Worm (Caenorhabditis elegans) whole organism, young adult: ENCODE results near the gene klp-3.

Experiments
- B0019.2 ChIP-seq: fragments of 200-800 bp; sonication (Bioruptor generic); conservative IDR thresholded peaks from 2 replicates; pipeline ENCODE4 v1.3.6; 2022; ENCODE audit warnings: missing genetic modification reagents, missing genetic modification characterization, missing compliant biosample characterization
- B0035.1 ChIP-seq: sonication (generic microtip); optimal IDR thresholded peaks from 2 replicates; lab custom pipeline; 2016; ENCODE audit warnings: missing genetic modification characterization, mild to moderate bottlenecking, missing compliant biosample characterization, missing genotype, missing genetic modification reagents
- B0261.1 ChIP-seq: sonication (generic microtip); optimal IDR thresholded peaks from 2 replicates; lab custom pipeline; 2016; ENCODE audit warnings: mild to moderate bottlenecking, missing genetic modification characterization, moderate library complexity, missing compliant biosample characterization
- F37B4.10 ChIP-seq: fragments of 200-800 bp; sonication (Bioruptor generic); IDR thresholded peaks from 2 replicates; pipeline ENCODE4 v1.3.6; 2022; ENCODE audit warnings: missing genetic modification characterization, missing compliant biosample characterization
- F39B2.1 ChIP-seq: fragments of 200-800 bp; sonication (Bioruptor generic); IDR thresholded peaks from 2 replicates; pipeline ENCODE4 v1.3.6; 2022; ENCODE audit warnings: missing genetic modification reagents, missing genetic modification characterization, missing compliant biosample characterization
- F52B5.7 ChIP-seq: sonication (generic microtip); optimal IDR thresholded peaks from 2 replicates; lab custom pipeline; 2016; ENCODE audit warnings: mild to moderate bottlenecking, missing genetic modification characterization, missing compliant biosample characterization
- F55B11.4 ChIP-seq: sonication (generic microtip); optimal IDR thresholded peaks from 2 replicates; lab custom pipeline; 2016; ENCODE audit warnings: missing compliant biosample characterization, missing genetic modification characterization, borderline replicate concordance; ENCODE audit not compliant: insufficient read depth
- K11D2.4 ChIP-seq: fragments of 200-800 bp; sonication (Bioruptor generic); IDR thresholded peaks from 2 replicates; pipeline ENCODE4 v1.3.6; 2022; ENCODE audit warnings: missing genetic modification reagents, missing genetic modification characterization, missing compliant biosample characterization
- K12H6.12 ChIP-seq: fragments of 200-800 bp; sonication (Bioruptor generic); optimal IDR thresholded peaks from 2 replicates; lab custom pipeline; 2018; ENCODE audit warnings: mild to moderate bottlenecking, missing genetic modification characterization, missing compliant biosample characterization
- T26A5.8 ChIP-seq: sonication (generic microtip); optimal IDR thresholded peaks from 2 replicates; lab custom pipeline; 2016; ENCODE audit warnings: missing genetic modification characterization, missing compliant biosample characterization
- ama-1 ChIP-seq, 3 experiments: fragments of 150-350 bp in 1 of 3; sonication (generic microtip) in 2 of 3; optimal IDR thresholded peaks; 2 replicates each; lab custom pipeline; 2014 to 2018; ENCODE audit warnings: missing biosample characterization in 2 of 3, missing genetic modification characterization in 2 of 3, missing genetic modification reagents in 2 of 3
- aptf-2 ChIP-seq: fragments of 200-800 bp; sonication (Bioruptor generic); conservative IDR thresholded peaks from 2 replicates; pipeline ENCODE4 v1.3.6; 2022; ENCODE audit warnings: missing genetic modification reagents, missing genetic modification characterization, missing compliant biosample characterization
- athp-1 ChIP-seq: sonication (generic microtip); optimal IDR thresholded peaks from 2 replicates; lab custom pipeline; 2017; ENCODE audit warnings: mild to moderate bottlenecking, missing genetic modification characterization, missing compliant biosample characterization
- attf-3 ChIP-seq: fragments of 200-800 bp; sonication (Bioruptor generic); conservative IDR thresholded peaks from 2 replicates; pipeline ENCODE4 v1.3.6; 2022; ENCODE audit warnings: missing genetic modification reagents, missing genetic modification characterization, missing compliant biosample characterization
- ceh-27 ChIP-seq: fragments of 200-800 bp; sonication (Bioruptor generic); optimal IDR thresholded peaks from 2 replicates; lab custom pipeline; 2018; ENCODE audit warnings: mild to moderate bottlenecking, missing genetic modification characterization, moderate library complexity, missing compliant biosample characterization
- ceh-58 ChIP-seq: fragments of 200-800 bp; sonication (Bioruptor generic); IDR thresholded peaks from 2 replicates; pipeline ENCODE4 v1.3.6; 2022; ENCODE audit warnings: missing genetic modification characterization, missing compliant biosample characterization
- ceh-79 ChIP-seq: sonication (generic microtip); optimal IDR thresholded peaks from 2 replicates; lab custom pipeline; 2017; ENCODE audit warnings: mild to moderate bottlenecking, missing genetic modification characterization, missing compliant biosample characterization
- dpff-1 ChIP-seq: sonication (generic microtip); optimal IDR thresholded peaks from 2 replicates; lab custom pipeline; 2017; ENCODE audit warnings: mild to moderate bottlenecking, missing genetic modification characterization, missing compliant biosample characterization
- egl-44 ChIP-seq: fragments of 200-800 bp; sonication (Bioruptor generic); IDR thresholded peaks from 2 replicates; pipeline ENCODE4 v1.3.6; 2022; ENCODE audit warnings: missing genetic modification reagents, missing genetic modification characterization, missing compliant biosample characterization
- egrh-3 ChIP-seq: fragments of 200-800 bp; sonication (Bioruptor generic); IDR thresholded peaks from 2 replicates; pipeline ENCODE4 v1.3.6; 2022; ENCODE audit warnings: missing genetic modification reagents, missing genetic modification characterization, missing compliant biosample characterization
- him-1 ChIP-seq: sonication (generic microtip); optimal IDR thresholded peaks from 2 replicates; lab custom pipeline; 2016; ENCODE audit warnings: missing genotype, missing genetic modification reagents, missing genetic modification characterization, missing compliant biosample characterization
- hlh-12 ChIP-seq: sonication (generic microtip); optimal IDR thresholded peaks from 2 replicates; lab custom pipeline; 2016; ENCODE audit warnings: missing genetic modification characterization, missing compliant biosample characterization
- hlh-26 ChIP-seq: fragments of 200-800 bp; sonication (Bioruptor generic); conservative IDR thresholded peaks from 2 replicates; pipeline ENCODE4 v1.3.6; 2022; ENCODE audit warnings: missing genetic modification reagents, missing genetic modification characterization, missing compliant biosample characterization
- hmg-1.2 ChIP-seq: fragments of 200-800 bp; sonication (Bioruptor generic); IDR thresholded peaks from 2 replicates; pipeline ENCODE4 v1.3.6; 2022; ENCODE audit warnings: missing genetic modification reagents, missing genetic modification characterization, missing compliant biosample characterization
- hrde-1 ChIP-seq: sonication (generic microtip); optimal IDR thresholded peaks from 2 replicates; lab custom pipeline; 2016; ENCODE audit warnings: missing genetic modification characterization, mild to moderate bottlenecking, missing compliant biosample characterization, moderate library complexity, missing genotype, missing genetic modification reagents, borderline replicate concordance
- lag-1 ChIP-seq: fragments of 200-800 bp; sonication (Bioruptor generic); IDR thresholded peaks from 2 replicates; pipeline ENCODE4 v1.3.6; 2022; ENCODE audit warnings: missing genetic modification reagents, missing genetic modification characterization, missing compliant biosample characterization
- lin-40 ChIP-seq: sonication (generic microtip); optimal IDR thresholded peaks from 2 replicates; lab custom pipeline; 2016; ENCODE audit warnings: missing genetic modification characterization, mild to moderate bottlenecking, missing compliant biosample characterization, missing genotype, missing genetic modification reagents
- lsl-1 ChIP-seq: fragments of 200-800 bp; sonication (Bioruptor generic); optimal IDR thresholded peaks from 2 replicates; lab custom pipeline; 2018; ENCODE audit warnings: mild to moderate bottlenecking, missing genetic modification characterization, moderate library complexity, missing compliant biosample characterization
- madf-10 ChIP-seq: sonication (generic microtip); optimal IDR thresholded peaks from 2 replicates; lab custom pipeline; 2016; ENCODE audit warnings: mild to moderate bottlenecking, missing genetic modification characterization, missing compliant biosample characterization
- madf-8 ChIP-seq: fragments of 200-800 bp; sonication (Bioruptor generic); conservative IDR thresholded peaks from 2 replicates; pipeline ENCODE4 v1.3.6; 2022; ENCODE audit warnings: missing genetic modification reagents, missing genetic modification characterization, missing compliant biosample characterization
- mes-4 ChIP-seq: sonication (generic microtip); optimal IDR thresholded peaks from 2 replicates; lab custom pipeline; 2016; ENCODE audit warnings: missing genotype, missing genetic modification characterization, missing compliant biosample characterization
- nfyb-1 ChIP-seq: fragments of 200-800 bp; sonication (Bioruptor generic); IDR thresholded peaks from 2 replicates; pipeline ENCODE4 v1.3.6; 2022; ENCODE audit warnings: missing genetic modification reagents, missing genetic modification characterization, missing compliant biosample characterization
- nhr-179 ChIP-seq: sonication (generic microtip); optimal IDR thresholded peaks from 2 replicates; lab custom pipeline; 2016; ENCODE audit warnings: mild to moderate bottlenecking, missing genetic modification characterization, missing compliant biosample characterization
- nhr-27 ChIP-seq: fragments of 200-800 bp; sonication (Bioruptor generic); optimal IDR thresholded peaks from 2 replicates; lab custom pipeline; 2018; ENCODE audit warnings: mild to moderate bottlenecking, missing genetic modification characterization, moderate library complexity, missing compliant biosample characterization
- nhr-80 ChIP-seq: sonication (generic microtip); optimal IDR thresholded peaks from 2 replicates; lab custom pipeline; 2016; ENCODE audit warnings: missing genetic modification characterization, missing compliant biosample characterization
- rcor-1 ChIP-seq: fragments of 200-800 bp; sonication (Bioruptor generic); IDR thresholded peaks from 2 replicates; pipeline ENCODE4 v1.3.6; 2022; ENCODE audit warnings: missing genetic modification reagents, missing genetic modification characterization, missing compliant biosample characterization
- repo-1 ChIP-seq: sonication (generic microtip); optimal IDR thresholded peaks from 2 replicates; lab custom pipeline; 2017; ENCODE audit warnings: mild to moderate bottlenecking, missing genetic modification characterization, missing compliant biosample characterization
- rpc-1 ChIP-seq, 2 experiments: fragments of 150-350 bp in 1 of 2; sonication (generic microtip) in 1 of 2; optimal IDR thresholded peaks; 2 replicates each; lab custom pipeline; 2014 to 2018; ENCODE audit warnings: missing biosample characterization in 1 of 2, missing genetic modification characterization in 1 of 2, missing genetic modification reagents in 1 of 2, missing genotype in 1 of 2
- sea-2 ChIP-seq: fragments of 200-800 bp; sonication (Bioruptor generic); IDR thresholded peaks from 2 replicates; pipeline ENCODE4 v1.3.6; 2022; ENCODE audit warnings: missing genetic modification characterization, missing compliant biosample characterization
- snpc-3.4 ChIP-seq: sonication (generic microtip); optimal IDR thresholded peaks from 2 replicates; lab custom pipeline; 2017; ENCODE audit warnings: missing genetic modification characterization, mild to moderate bottlenecking, missing compliant biosample characterization, antibody characterized with exemption, moderate library complexity, missing genotype, missing genetic modification reagents
- snpc-4 ChIP-seq, 5 experiments: fragments of 150-350 bp in 1 of 5; sonication (generic microtip) in 4 of 5; optimal IDR thresholded peaks; 2 replicates each; lab custom pipeline; 2014 to 2018; ENCODE audit warnings: missing genetic modification characterization in 5 of 5, missing biosample characterization in 3 of 5, antibody characterized with exemption in 2 of 5, mild to moderate bottlenecking in 2 of 5, missing compliant biosample characterization in 2 of 5, missing genotype in 2 of 5, moderate library complexity in 2 of 5, missing genetic modification reagents in 1 of 5
- sptf-2 ChIP-seq: fragments of 200-800 bp; sonication (Bioruptor generic); optimal IDR thresholded peaks from 2 replicates; lab custom pipeline; 2018; ENCODE audit warnings: mild to moderate bottlenecking, missing genetic modification characterization, missing compliant biosample characterization
- tbx-9 ChIP-seq: sonication (generic microtip); optimal IDR thresholded peaks from 2 replicates; lab custom pipeline; 2016; ENCODE audit warnings: borderline replicate concordance, missing genetic modification characterization, inconsistent platforms, missing compliant biosample characterization
- tlf-1 ChIP-seq: fragments of 200-800 bp; sonication (Bioruptor generic); optimal IDR thresholded peaks from 2 replicates; lab custom pipeline; 2018; ENCODE audit warnings: mild to moderate bottlenecking, missing genetic modification characterization, missing compliant biosample characterization
- unc-130 ChIP-seq: sonication (generic microtip); optimal IDR thresholded peaks from 2 replicates; lab custom pipeline; 2016; ENCODE audit warnings: missing genetic modification reagents, missing genetic modification characterization, missing compliant biosample characterization
- zim-3 ChIP-seq: sonication (generic microtip); optimal IDR thresholded peaks from 2 replicates; lab custom pipeline; 2017; ENCODE audit warnings: mild to moderate bottlenecking, missing genetic modification characterization, moderate library complexity, missing compliant biosample characterization
- ztf-26 ChIP-seq: sonication (generic microtip); optimal IDR thresholded peaks from 2 replicates; lab custom pipeline; 2017; ENCODE audit warnings: missing genetic modification characterization, missing compliant biosample characterization
- ztf-28 ChIP-seq: fragments of 200-800 bp; sonication (Bioruptor generic); IDR thresholded peaks from 2 replicates; pipeline ENCODE4 v1.3.6; 2022; ENCODE audit warnings: missing genetic modification reagents, missing genetic modification characterization, missing compliant biosample characterization
- ztf-3 ChIP-seq: fragments of 200-800 bp; sonication (Bioruptor generic); optimal IDR thresholded peaks from 2 replicates; lab custom pipeline; 2018; ENCODE audit warnings: mild to moderate bottlenecking, missing genetic modification characterization, missing compliant biosample characterization

The klp-3 gene

ce11 chrII:7866081-7866480 is 23.9 kb downstream of the klp-3 start:
- TF ChIP-seq nhr-27 (tag; lab: Kevin White, UChicago) (peak; percentile 59), B0035.1 (tag; lab: Kevin White, UChicago) (peak; percentile 4), tbx-9 (tag; lab: Kevin White, UChicago) (no peak), egrh-3 (GFP tag; lab: Robert Waterston, UW) (no peak), tlf-1 (GFP tag; lab: Kevin White, UChicago) (peak; percentile 24), rpc-1 (optimal IDR thresholded peaks at IDR 0.05; lab: Kevin White, UChicago) (no peak), rpc-1 (tag; optimal IDR thresholded peaks at IDR 0.05; lab: Kevin White, UChicago) (no peak), sea-2 (no peak), him-1 (tag; lab: Kevin White, UChicago) (peak; percentile 80), F55B11.4 (no peak), F37B4.10 (no peak), mes-4 (tag; lab: Kevin White, UChicago) (no peak), rcor-1 (GFP tag; lab: Robert Waterston, UW) (no peak), ztf-3 (GFP tag; lab: Kevin White, UChicago) (no peak), lag-1 (no peak), lin-40 (tag; lab: Kevin White, UChicago) (no peak), hlh-26 (no peak), lsl-1 (GFP tag; lab: Kevin White, UChicago) (no peak), ztf-26 (tag; lab: Kevin White, UChicago) (no peak), nfyb-1 (GFP tag; lab: Robert Waterston, UW) (no peak), madf-10 (tag; lab: Kevin White, UChicago) (no peak), zim-3 (no peak), K11D2.4 (GFP tag; lab: Robert Waterston, UW) (no peak), hrde-1 (peak; percentile 81), B0019.2 (no peak), ztf-28 (GFP tag; lab: Robert Waterston, UW) (0 out of 2 replicates have a peak, but pooled peaks have one; percentile 19), B0261.1 (tag; lab: Kevin White, UChicago) (no peak), F52B5.7 (no peak), K12H6.12 (tag; lab: Kevin White, UChicago) (no peak), ceh-58 (GFP tag; lab: Robert Waterston, UW) (no peak), unc-130 (GFP tag; lab: Kevin White, UChicago) (peak; percentile 76), repo-1 (no peak), nhr-80 (tag; lab: Kevin White, UChicago) (no peak), attf-3 (no peak), athp-1 (tag; lab: Kevin White, UChicago) (no peak), ceh-27 (GFP tag; lab: Kevin White, UChicago) (no peak), hmg-1.2 (GFP tag; lab: Robert Waterston, UW) (no peak), aptf-2 (no peak), nhr-179 (tag; lab: Kevin White, UChicago) (no peak), F39B2.1 (no peak), madf-8 (no peak), sptf-2 (no peak), T26A5.8 (tag; lab: Kevin White, UChicago) (no peak), hlh-12 (tag; lab: Kevin White, UChicago) (no peak), snpc-4 (GFP tag; optimal IDR thresholded peaks at IDR 0.05; lab: Kevin White, UChicago) (no peak), snpc-4 (tag; optimal IDR thresholded peaks at IDR 0.05; lab: Kevin White, UChicago) (no peak), dpff-1 (peak; percentile 33), ama-1 (optimal IDR thresholded peaks at IDR 0.05; lab: Kevin White, UChicago) (no peak), ama-1 (GFP tag; optimal IDR thresholded peaks at IDR 0.05; lab: Kevin White, UChicago) (no peak), ceh-79 (tag; lab: Kevin White, UChicago) (no peak), snpc-3.4 (peak; percentile 72), egl-44 (no peak)
